Worm (Caenorhabditis elegans) whole organism, L2 larva: ENCODE measurements around the gene mog-4.

ENCODE experiments used
- C34F6.9 ChIP-seq: fragments of 150-350 bp; optimal IDR thresholded peaks from 2 replicates; lab custom pipeline; 2014; ENCODE audit warnings: missing biosample characterization, missing genetic modification characterization
- F13H6.1 ChIP-seq: sonication (generic microtip); optimal IDR thresholded peaks from 2 replicates; lab custom pipeline; 2016; ENCODE audit warnings: missing genetic modification characterization, missing compliant biosample characterization
- R02D3.7 ChIP-seq: fragments of 150-350 bp; optimal IDR thresholded peaks from 2 replicates; lab custom pipeline; 2014; ENCODE audit warnings: missing biosample characterization, missing genetic modification characterization
- Y55F3AM.14 ChIP-seq: fragments of 200-800 bp; sonication (Bioruptor generic); optimal IDR thresholded peaks from 2 replicates; lab custom pipeline; 2018; ENCODE audit warnings: mild to moderate bottlenecking, missing genetic modification characterization, missing compliant biosample characterization
- ZK546.5 ChIP-seq: sonication (generic microtip); optimal IDR thresholded peaks from 2 replicates; lab custom pipeline; 2017; ENCODE audit warnings: missing biosample characterization, missing genetic modification characterization
- aly-2 ChIP-seq: fragments of 150-350 bp; optimal IDR thresholded peaks from 2 replicates; lab custom pipeline; 2014; ENCODE audit warnings: missing biosample characterization, missing genetic modification characterization
- ama-1 ChIP-seq: fragments of 150-350 bp; optimal IDR thresholded peaks from 2 replicates; lab custom pipeline; 2018; ENCODE audit warnings: inconsistent platforms
- crh-2 ChIP-seq: sonication (generic microtip); optimal IDR thresholded peaks from 2 replicates; lab custom pipeline; 2017; ENCODE audit warnings: missing biosample characterization, missing genetic modification characterization
- egl-27 ChIP-seq: sonication (generic microtip); optimal IDR thresholded peaks from 3 replicates; lab custom pipeline; 2017; ENCODE audit warnings: missing biosample characterization, missing genetic modification reagents, missing genetic modification characterization
- elt-1 ChIP-seq: fragments of 150-350 bp; optimal IDR thresholded peaks from 2 replicates; lab custom pipeline; 2014; ENCODE audit warnings: missing biosample characterization, missing genetic modification characterization
- fos-1 ChIP-seq: fragments of 150-350 bp; optimal IDR thresholded peaks from 2 replicates; lab custom pipeline; 2014; ENCODE audit warnings: missing biosample characterization, missing genetic modification characterization
- gmeb-1 ChIP-seq: fragments of 150-350 bp; optimal IDR thresholded peaks from 2 replicates; lab custom pipeline; 2014; ENCODE audit warnings: missing biosample characterization, missing genetic modification characterization
- lin-11 ChIP-seq: fragments of 150-350 bp; sonication (generic microtip); optimal IDR thresholded peaks from 2 replicates; lab custom pipeline; 2014; ENCODE audit warnings: missing biosample characterization, missing genetic modification characterization, inconsistent platforms, mixed read lengths
- lin-13 ChIP-seq: fragments of 150-350 bp; optimal IDR thresholded peaks from 2 replicates; lab custom pipeline; 2014; ENCODE audit warnings: missing biosample characterization, missing genetic modification reagents, missing genetic modification characterization
- lin-39 ChIP-seq: fragments of 150-350 bp; optimal IDR thresholded peaks from 2 replicates; lab custom pipeline; 2014; ENCODE audit warnings: missing biosample characterization, missing genetic modification reagents, missing genetic modification characterization
- lsy-2 ChIP-seq, 2 experiments: fragments of 150-350 bp in 1 of 2; sonication (generic microtip) in 1 of 2; optimal IDR thresholded peaks; 2 replicates each; lab custom pipeline; 2014 to 2017; ENCODE audit warnings: missing biosample characterization in 2 of 2, missing genetic modification characterization in 2 of 2
- mab-5 ChIP-seq: fragments of 150-350 bp; optimal IDR thresholded peaks from 2 replicates; lab custom pipeline; 2014; ENCODE audit warnings: missing biosample characterization, missing genetic modification characterization
- mdl-1 ChIP-seq, 2 experiments: fragments of 150-350 bp in 1 of 2; sonication (generic microtip) in 1 of 2; optimal IDR thresholded peaks; 2 replicates each; lab custom pipeline; 2017; ENCODE audit warnings: missing biosample characterization in 2 of 2, missing genetic modification characterization in 2 of 2
- nhr-10 ChIP-seq: sonication (generic microtip); optimal IDR thresholded peaks from 2 replicates; lab custom pipeline; 2017; ENCODE audit warnings: missing biosample characterization, missing genetic modification characterization
- nhr-12 ChIP-seq: fragments of 150-350 bp; optimal IDR thresholded peaks from 2 replicates; lab custom pipeline; 2014; ENCODE audit warnings: missing biosample characterization, missing genetic modification characterization
- nhr-129 ChIP-seq: fragments of 150-350 bp; optimal IDR thresholded peaks from 2 replicates; lab custom pipeline; 2014; ENCODE audit warnings: missing biosample characterization, missing genetic modification characterization
- nhr-21 ChIP-seq: fragments of 150-350 bp; optimal IDR thresholded peaks from 2 replicates; lab custom pipeline; 2014; ENCODE audit warnings: missing biosample characterization, missing genetic modification characterization
- nhr-237 ChIP-seq: fragments of 150-350 bp; optimal IDR thresholded peaks from 2 replicates; lab custom pipeline; 2014; ENCODE audit warnings: missing biosample characterization, missing genetic modification characterization
- nhr-6 ChIP-seq: fragments of 150-350 bp; optimal IDR thresholded peaks from 2 replicates; lab custom pipeline; 2014; ENCODE audit warnings: missing biosample characterization, missing genetic modification characterization
- nhr-77 ChIP-seq: fragments of 150-350 bp; optimal IDR thresholded peaks from 2 replicates; lab custom pipeline; 2014; ENCODE audit warnings: missing biosample characterization, missing genetic modification characterization
- peb-1 ChIP-seq: fragments of 150-350 bp; optimal IDR thresholded peaks from 2 replicates; lab custom pipeline; 2014; ENCODE audit warnings: missing biosample characterization, missing genetic modification characterization
- sem-4 ChIP-seq: fragments of 150-350 bp; optimal IDR thresholded peaks from 2 replicates; lab custom pipeline; 2014; ENCODE audit warnings: missing biosample characterization, missing genetic modification reagents, missing genetic modification characterization
- skn-1 ChIP-seq: sonication (generic microtip); optimal IDR thresholded peaks from 2 replicates; lab custom pipeline; 2017; ENCODE audit warnings: missing biosample characterization, missing genetic modification characterization
- sma-3 ChIP-seq: sonication (generic microtip); optimal IDR thresholded peaks from 2 replicates; lab custom pipeline; 2016; ENCODE audit warnings: missing genetic modification reagents, missing genetic modification characterization, missing compliant biosample characterization
- sma-9 ChIP-seq, 2 experiments: fragments of 150-350 bp in 1 of 2; sonication (generic microtip) in 1 of 2; optimal IDR thresholded peaks; 2 replicates each; lab custom pipeline; 2014 to 2016; ENCODE audit warnings: missing genetic modification characterization in 2 of 2, mild to moderate bottlenecking in 1 of 2, missing biosample characterization in 1 of 2, missing compliant biosample characterization in 1 of 2, missing genetic modification reagents in 1 of 2, moderate library complexity in 1 of 2
- snpc-4 ChIP-seq: fragments of 150-350 bp; optimal IDR thresholded peaks from 2 replicates; lab custom pipeline; 2014; ENCODE audit warnings: missing biosample characterization, missing genetic modification characterization
- unc-55 ChIP-seq: fragments of 150-350 bp; sonication (generic microtip); optimal IDR thresholded peaks from 3 replicates; lab custom pipeline; 2014; ENCODE audit warnings: missing biosample characterization, missing genetic modification reagents, missing genetic modification characterization
- unc-62 ChIP-seq: fragments of 150-350 bp; optimal IDR thresholded peaks from 2 replicates; lab custom pipeline; 2014; ENCODE audit warnings: missing biosample characterization, missing genetic modification reagents, missing genetic modification characterization
- zag-1 ChIP-seq: fragments of 150-350 bp; optimal IDR thresholded peaks from 2 replicates; lab custom pipeline; 2014; ENCODE audit warnings: missing biosample characterization, missing genetic modification characterization
- ztf-1 ChIP-seq: fragments of 200-800 bp; sonication (Bioruptor generic); conservative IDR thresholded peaks from 2 replicates; pipeline ENCODE4 v1.3.6; 2022; ENCODE audit warnings: missing genetic modification characterization, missing compliant biosample characterization
- ztf-11 ChIP-seq: sonication (generic microtip); optimal IDR thresholded peaks from 2 replicates; lab custom pipeline; 2017; ENCODE audit warnings: missing biosample characterization, missing genetic modification characterization
- ztf-4 ChIP-seq: fragments of 150-350 bp; optimal IDR thresholded peaks from 2 replicates; lab custom pipeline; 2014; ENCODE audit warnings: missing biosample characterization, missing genetic modification characterization

mog-4 gene

ce11 chrII:14599284-14599862 lies 38.0 kb upstream of the mog-4 start:
- TF ChIP-seq peb-1 (tag; lab: Kevin White, UChicago) (no peak), nhr-77 (tag; lab: Kevin White, UChicago) (no peak)

ce11 chrII:14598367-14598766 lies 37.0 kb upstream of the mog-4 start:
- no peak for TF ChIP-seq Y55F3AM.14
- TF ChIP-seq peb-1 (tag; lab: Kevin White, UChicago) = no peak
- peak; percentile 7 for TF ChIP-seq nhr-10 (tag; lab: Kevin White, UChicago)
- TF ChIP-seq F13H6.1 (tag; lab: Kevin White, UChicago) = peak; percentile 76
- no peak for TF ChIP-seq elt-1 (tag; lab: Kevin White, UChicago)
- TF ChIP-seq snpc-4 (tag; lab: Kevin White, UChicago) = peak; percentile 34
- TF ChIP-seq zag-1 (tag; lab: Kevin White, UChicago) = no peak
- TF ChIP-seq ztf-1 (GFP tag; lab: Robert Waterston, UW) = no peak
- no peak for TF ChIP-seq ZK546.5 (tag; lab: Kevin White, UChicago)
- TF ChIP-seq lin-39 (tag; lab: Kevin White, UChicago) = no peak
- peak; percentile 64 for TF ChIP-seq sma-3 (GFP tag; lab: Kevin White, UChicago)
- peak; percentile 91 for TF ChIP-seq nhr-129 (tag; lab: Kevin White, UChicago)
- TF ChIP-seq gmeb-1 (tag; lab: Kevin White, UChicago) = peak; percentile 49
- no peak for TF ChIP-seq unc-55 (GFP tag; lab: Kevin White, UChicago)
- TF ChIP-seq C34F6.9 = peak; percentile 78
- TF ChIP-seq mdl-1 (tag; optimal IDR thresholded peaks at IDR 0.05; lab: Kevin White, UChicago) = peak in 1 of 2 experiments; percentile 63
- TF ChIP-seq nhr-77 (tag; lab: Kevin White, UChicago) = no peak
- peak; percentile 20 for TF ChIP-seq mab-5 (tag; lab: Kevin White, UChicago)
- TF ChIP-seq unc-62 = no peak
- TF ChIP-seq crh-2 = peak; percentile 81
- TF ChIP-seq ztf-4 (tag; lab: Kevin White, UChicago) = peak; percentile 68
- TF ChIP-seq ama-1 (lab: Kevin White, UChicago) = peak; percentile 34
- TF ChIP-seq fos-1 (tag; lab: Kevin White, UChicago) = peak; percentile 50
- no peak for TF ChIP-seq ztf-11
- no peak for TF ChIP-seq nhr-237 (tag; lab: Kevin White, UChicago)
- TF ChIP-seq lin-13 (GFP tag; lab: Kevin White, UChicago) = peak; percentile 22
- TF ChIP-seq lsy-2 (tag; optimal IDR thresholded peaks at IDR 0.05; lab: Kevin White, UChicago) = peak in 1 of 2 experiments; percentile 81
- TF ChIP-seq lin-11 (tag; lab: Kevin White, UChicago) = no peak
- TF ChIP-seq skn-1 = no peak
- no peak for TF ChIP-seq egl-27 (tag; lab: Kevin White, UChicago)
- TF ChIP-seq sma-9 (GFP tag; optimal IDR thresholded peaks at IDR 0.05; lab: Kevin White, UChicago) = peak; percentile 89
- no peak for TF ChIP-seq sma-9 (tag; optimal IDR thresholded peaks at IDR 0.05; lab: Kevin White, UChicago)
- TF ChIP-seq nhr-6 (tag; lab: Kevin White, UChicago) = peak; percentile 45
- TF ChIP-seq aly-2 (tag; lab: Kevin White, UChicago) = no peak
- no peak for TF ChIP-seq nhr-21 (tag; lab: Kevin White, UChicago)
- TF ChIP-seq R02D3.7 (tag; lab: Kevin White, UChicago) = no peak
- TF ChIP-seq sem-4 = no peak
- TF ChIP-seq, all 48 proteins: peak for 17

- no peak for TF ChIP-seq nhr-12 (tag; lab: Kevin White, UChicago)
- no peak for TF ChIP-seq R02D3.7 (tag; lab: Kevin White, UChicago)
- TF ChIP-seq mdl-1 (tag; optimal IDR thresholded peaks at IDR 0.05; lab: Kevin White, UChicago) = no peak
- TF ChIP-seq sma-9 (GFP tag; optimal IDR thresholded peaks at IDR 0.05; lab: Kevin White, UChicago) = peak; percentile 48
- TF ChIP-seq sma-9 (tag; optimal IDR thresholded peaks at IDR 0.05; lab: Kevin White, UChicago) = no peak
- no peak for TF ChIP-seq nhr-77 (tag; lab: Kevin White, UChicago)
- TF ChIP-seq sma-3 (GFP tag; lab: Kevin White, UChicago) = no peak
- peak; percentile 2 for TF ChIP-seq nhr-21 (tag; lab: Kevin White, UChicago)
- TF ChIP-seq sem-4 = no peak
- TF ChIP-seq gmeb-1 (tag; lab: Kevin White, UChicago) = no peak
- TF ChIP-seq nhr-10 (tag; lab: Kevin White, UChicago) = no peak
- TF ChIP-seq nhr-6 (tag; lab: Kevin White, UChicago) = no peak
These were observed 36.4 kb upstream of the mog-4 start for ce11 chrII:14597788-14598187.
